Fruit fly (Drosophila melanogaster): ENCODE measurements around the gene CG32445.
A peak's percentile ranks its signal among the peaks of the same experiment; 100 is the strongest.

CG32445 gene

dm6 chr3L:21598337-21598736, 40.8 kb upstream of the CG32445 start (continued):
- peak; percentile 96 for TF ChIP-seq Nf-YB (GFP tag; optimal IDR thresholded peaks at IDR 0.05)
- 0 out of 3 replicates have a peak, but pooled peaks have one; percentile 28 for TF ChIP-seq CG2199 (GFP tag; IDR thresholded peaks at IDR 0.05)
- TF ChIP-seq CG13424 (tag; optimal IDR thresholded peaks at IDR 0.05), result no peak
- no peak for TF ChIP-seq phol (tag; optimal IDR thresholded peaks at IDR 0.05)
- peak; percentile 28; the same call in 1 of the 2 replicates for TF ChIP-seq unc-4 (GFP tag; IDR thresholded peaks at IDR 0.05; ENCODE audit: partially characterized antibody)
- TF ChIP-seq sob (GFP tag; IDR thresholded peaks at IDR 0.05), result no peak
- TF ChIP-seq CG10366 (GFP tag; IDR thresholded peaks at IDR 0.05), result no peak
- no peak for TF ChIP-seq pita (GFP tag; optimal IDR thresholded peaks at IDR 0.05)
- TF ChIP-seq peb (GFP tag; IDR thresholded peaks at IDR 0.05), result peak; percentile 20; the same call in 1 of the 2 replicates
- TF ChIP-seq CG32772 (GFP tag; IDR thresholded peaks at IDR 0.05), result no peak
- TF ChIP-seq abd-A (tag; optimal IDR thresholded peaks at IDR 0.05), result no peak
- no peak for TF ChIP-seq Dbx (GFP tag; IDR thresholded peaks at IDR 0.05)
- TF ChIP-seq z (GFP tag; IDR thresholded peaks at IDR 0.05), result 0 out of 3 replicates have a peak, but pooled peaks have one; percentile 6
- no peak for TF ChIP-seq Dip3 (GFP tag; optimal IDR thresholded peaks at IDR 0.05)
- TF ChIP-seq sens-2 (GFP tag; IDR thresholded peaks at IDR 0.05), result no peak
- TF ChIP-seq Hsf (GFP tag; optimal IDR thresholded peaks at IDR 0.05), result no peak
- TF ChIP-seq CG3163 (GFP tag; optimal IDR thresholded peaks at IDR 0.05), result peak; percentile 98
- no peak for TF ChIP-seq Sry-β (GFP tag; optimal IDR thresholded peaks at IDR 0.05)
- no peak for TF ChIP-seq knrl (GFP tag; IDR thresholded peaks at IDR 0.05; ENCODE audit: partially characterized antibody)
- TF ChIP-seq CG10274 (GFP tag; optimal IDR thresholded peaks at IDR 0.05), result no peak
- no peak for TF ChIP-seq so (GFP tag; IDR thresholded peaks at IDR 0.05)
- peak; percentile 51 for TF ChIP-seq CG13775 (GFP tag; optimal IDR thresholded peaks at IDR 0.05)
- TF ChIP-seq tio (GFP tag; optimal IDR thresholded peaks at IDR 0.05), result no peak
- TF ChIP-seq nom (GFP tag; optimal IDR thresholded peaks at IDR 0.05), result peak; percentile 4
- no peak for TF ChIP-seq H2.0 (GFP tag; IDR thresholded peaks at IDR 0.05)
- no peak for TF ChIP-seq odd (GFP tag; optimal IDR thresholded peaks at IDR 0.05)
- TF ChIP-seq CG7745 (tag; optimal IDR thresholded peaks at IDR 0.05), result no peak
- peak; percentile 86 for TF ChIP-seq Adf1 (GFP tag; IDR thresholded peaks at IDR 0.05)
- no peak for TF ChIP-seq CG18476 (GFP tag; optimal IDR thresholded peaks at IDR 0.05)
- no peak for TF ChIP-seq btn (GFP tag; optimal IDR thresholded peaks at IDR 0.05)
- TF ChIP-seq rib (GFP tag; IDR thresholded peaks at IDR 0.05), result no peak
- 0 out of 3 replicates have a peak, but pooled peaks have one; percentile 30 for TF ChIP-seq CG6791 (GFP tag; IDR thresholded peaks at IDR 0.05; ENCODE audit: partially characterized antibody)
- peak; percentile 9 for TF ChIP-seq pros (GFP tag; optimal IDR thresholded peaks at IDR 0.05)
- TF ChIP-seq CG1602 (GFP tag; optimal IDR thresholded peaks at IDR 0.05), result no peak
- peak; percentile 38; the same call in 2 of the 3 replicates for TF ChIP-seq zen2 (GFP tag; IDR thresholded peaks at IDR 0.05; ENCODE audit: partially characterized antibody)
- no peak for TF ChIP-seq CG7786 (GFP tag; optimal IDR thresholded peaks at IDR 0.05)
- no peak for TF ChIP-seq CG12942 (GFP tag; optimal IDR thresholded peaks at IDR 0.05)
- TF ChIP-seq zen (tag; optimal IDR thresholded peaks at IDR 0.05), result no peak
- TF ChIP-seq jumu (GFP tag; optimal IDR thresholded peaks at IDR 0.05), result no peak
- no peak for TF ChIP-seq CG9215 (GFP tag; IDR thresholded peaks at IDR 0.05)
- TF ChIP-seq pho (GFP tag; optimal IDR thresholded peaks at IDR 0.05), result no peak
- TF ChIP-seq CG8944 (GFP tag; optimal IDR thresholded peaks at IDR 0.05), result no peak
- TF ChIP-seq ro (GFP tag; IDR thresholded peaks at IDR 0.05), result no peak
- TF ChIP-seq tap (tag; optimal IDR thresholded peaks at IDR 0.05), result no peak
- TF ChIP-seq CG14667 (GFP tag; IDR thresholded peaks at IDR 0.05), result no peak
- no peak for TF ChIP-seq CG6854 (GFP tag; optimal IDR thresholded peaks at IDR 0.05)
- TF ChIP-seq yki (optimal IDR thresholded peaks at IDR 0.05), result peak; percentile 35
- TF ChIP-seq lab (GFP tag; optimal IDR thresholded peaks at IDR 0.05), result no peak
- TF ChIP-seq seq (GFP tag; IDR thresholded peaks at IDR 0.05), result peak; percentile 85; the same call in 1 of the 2 replicates
- peak; percentile 97 for TF ChIP-seq Nf-YC (tag; optimal IDR thresholded peaks at IDR 0.05)
- TF ChIP-seq Deaf1 (tag; optimal IDR thresholded peaks at IDR 0.05), result peak; percentile 92
- no peak for TF ChIP-seq CG6689 (GFP tag; IDR thresholded peaks at IDR 0.05)
